ENCODE assay signal across 5 worm cellular contexts in genomic region chrIII:4414041-4414440, ce11.
TF ChIP-seq lines count a peak whose summit lies in the region.
"Not testable (repeated sequence)": the region's sequence is repeated elsewhere in the genome, so short reads cannot be mapped to it uniquely, and the experiment has no call there.

No protein-coding gene starts in this region.

TF ChIP-seq in whole organism, L1 larva, 84 proteins besides CTCF, POLR2A, EP300 and RAD21 (continues in another document):
- TF ChIP-seq nhr-90 (tag; optimal IDR thresholded peaks at IDR 0.05; lab: Kevin White, UChicago; ENCODE audit: poor library complexity), result peak; percentile 66
- peak; percentile 33 for TF ChIP-seq skn-1 (tag; optimal IDR thresholded peaks at IDR 0.05; lab: Kevin White, UChicago)
- TF ChIP-seq zip-4 (GFP tag; optimal IDR thresholded peaks at IDR 0.05; lab: Kevin White, UChicago), result peak; percentile 53
- peak; percentile 16 for TF ChIP-seq unc-86 (tag; optimal IDR thresholded peaks at IDR 0.05; lab: Kevin White, UChicago)
- TF ChIP-seq F16B12.6 (tag; optimal IDR thresholded peaks at IDR 0.05; lab: Kevin White, UChicago), result peak; percentile 18
- TF ChIP-seq lir-3 (tag; optimal IDR thresholded peaks at IDR 0.05; lab: Kevin White, UChicago; ENCODE audit: poor library complexity), result peak; percentile 10
- TF ChIP-seq nhr-47 (tag; optimal IDR thresholded peaks at IDR 0.05; lab: Kevin White, UChicago), result peak; percentile 82
- peak; percentile 9 to 41 (median 39) for TF ChIP-seq dpl-1 (GFP tag; optimal IDR thresholded peaks at IDR 0.05; lab: Kevin White, UChicago)
- TF ChIP-seq ceh-90 (tag; optimal IDR thresholded peaks at IDR 0.05; lab: Kevin White, UChicago), result peak; percentile 4
- TF ChIP-seq nhr-85 (tag; lab: Kevin White, UChicago), result peak; percentile 81
- TF ChIP-seq irx-1 (tag; optimal IDR thresholded peaks at IDR 0.05; lab: Kevin White, UChicago), result peak; percentile 33
- TF ChIP-seq lin-14 (GFP tag; optimal IDR thresholded peaks at IDR 0.05; lab: Kevin White, UChicago), result peak; percentile 67
- TF ChIP-seq efl-1 (optimal IDR thresholded peaks at IDR 0.05; lab: Kevin White, UChicago), result peak; percentile 37 to 54
- peak; percentile 37 to 91 for TF ChIP-seq efl-1 (GFP tag; optimal IDR thresholded peaks at IDR 0.05 in 1 of 2; lab: Kevin White, UChicago)
- peak; percentile 55 for TF ChIP-seq fkh-8 (tag; optimal IDR thresholded peaks at IDR 0.05; lab: Kevin White, UChicago)
- TF ChIP-seq grh-1 (GFP tag; IDR thresholded peaks at IDR 0.05; lab: Robert Waterston, UW), result peak; percentile 47; the same call in 1 of the 2 replicates
- peak; percentile 17 for TF ChIP-seq elt-2 (tag; optimal IDR thresholded peaks at IDR 0.05; lab: Kevin White, UChicago)

TF ChIP-seq in whole organism, L3 larva, 47 proteins besides CTCF, POLR2A, EP300 and RAD21:
- TF ChIP-seq snpc-4 (tag; optimal IDR thresholded peaks at IDR 0.05; lab: Kevin White, UChicago) (peak; percentile 98), nhr-23 (tag; optimal IDR thresholded peaks at IDR 0.05; lab: Kevin White, UChicago) (peak; percentile 29), lin-15B (tag; optimal IDR thresholded peaks at IDR 0.05; lab: Kevin White, UChicago) (peak; percentile 0), nhr-43 (tag; optimal IDR thresholded peaks at IDR 0.05; lab: Kevin White, UChicago; ENCODE audit: poor library complexity, severe bottlenecking) (peak; percentile 71), lin-39 (tag; optimal IDR thresholded peaks at IDR 0.05; lab: Kevin White, UChicago) (peak; percentile 33), hmg-11 (tag; optimal IDR thresholded peaks at IDR 0.05; lab: Kevin White, UChicago) (peak; percentile 43), nfya-1 (tag; optimal IDR thresholded peaks at IDR 0.05; lab: Kevin White, UChicago; ENCODE audit: insufficient read depth) (peak; percentile 55), tbx-2 (tag; optimal IDR thresholded peaks at IDR 0.05; lab: Kevin White, UChicago) (peak; percentile 9), pha-4 (tag; optimal IDR thresholded peaks at IDR 0.05; lab: Kevin White, UChicago) (peak; percentile 14), elt-2 (tag; optimal IDR thresholded peaks at IDR 0.05; lab: Kevin White, UChicago) (peak; percentile 30), lsy-12 (tag; optimal IDR thresholded peaks at IDR 0.05; lab: Kevin White, UChicago) (peak; percentile 63), nhr-25 (tag; optimal IDR thresholded peaks at IDR 0.05; lab: Kevin White, UChicago) (peak; percentile 22)

TF ChIP-seq in whole organism, early embryonic, 17 proteins besides CTCF, POLR2A, EP300 and RAD21:
- TF ChIP-seq ceh-36 (tag; optimal IDR thresholded peaks at IDR 0.05; lab: Kevin White, UChicago), result peak; percentile 69
- peak; percentile 49 for TF ChIP-seq hmg-4 (GFP tag; optimal IDR thresholded peaks at IDR 0.05; lab: Kevin White, UChicago)
- peak; percentile 21 for TF ChIP-seq hnd-1 (tag; optimal IDR thresholded peaks at IDR 0.05; lab: Kevin White, UChicago)
- TF ChIP-seq aly-1 (tag; optimal IDR thresholded peaks at IDR 0.05; lab: Kevin White, UChicago), result peak; percentile 60
- TF ChIP-seq flt-1 (GFP tag; IDR thresholded peaks at IDR 0.05; lab: Robert Waterston, UW), result peak; percentile 71
- peak; percentile 77 for TF ChIP-seq sea-1 (GFP tag; conservative IDR thresholded peaks at IDR 0.05; lab: Robert Waterston, UW)
- peak; percentile 77 for TF ChIP-seq scrt-1 (GFP tag; IDR thresholded peaks at IDR 0.05; lab: Robert Waterston, UW)
- TF ChIP-seq pes-1 (GFP tag; IDR thresholded peaks at IDR 0.05; lab: Robert Waterston, UW), result peak; percentile 83
- peak; percentile 9 for TF ChIP-seq ets-7 (tag; optimal IDR thresholded peaks at IDR 0.05; lab: Kevin White, UChicago)
- peak; percentile 70; the same call in 1 of the 2 replicates for TF ChIP-seq tbx-11 (GFP tag; IDR thresholded peaks at IDR 0.05; lab: Robert Waterston, UW)
- TF ChIP-seq tbx-37 (GFP tag; conservative IDR thresholded peaks at IDR 0.05; lab: Robert Waterston, UW), result 0 out of 2 replicates have a peak, but pooled peaks have one; percentile 42

TF ChIP-seq in whole organism, midembryonic, 9 proteins besides CTCF, POLR2A, EP300 and RAD21:
- TF ChIP-seq flt-1 (GFP tag; IDR thresholded peaks at IDR 0.05; lab: Robert Waterston, UW), result peak; percentile 84
- peak; percentile 77 for TF ChIP-seq ztf-23 (GFP tag; IDR thresholded peaks at IDR 0.05; lab: Robert Waterston, UW)
- peak; percentile 64 for TF ChIP-seq ref-1 (GFP tag; conservative IDR thresholded peaks at IDR 0.05; lab: Robert Waterston, UW)
- TF ChIP-seq tab-1 (GFP tag; IDR thresholded peaks at IDR 0.05; lab: Robert Waterston, UW), result peak; percentile 80
- TF ChIP-seq klf-2 (GFP tag; conservative IDR thresholded peaks at IDR 0.05; lab: Robert Waterston, UW), result peak; percentile 68
- TF ChIP-seq T22C8.4 (GFP tag; IDR thresholded peaks at IDR 0.05; lab: Robert Waterston, UW), result peak; percentile 64

TF ChIP-seq in whole organism, young adult, 124 proteins besides CTCF, POLR2A, EP300 and RAD21:
- TF ChIP-seq lsl-1 (GFP tag; optimal IDR thresholded peaks at IDR 0.05; lab: Kevin White, UChicago) (peak; percentile 26), lin-54 (GFP tag; optimal IDR thresholded peaks at IDR 0.05; lab: Kevin White, UChicago) (peak; percentile 39), dox-1 (GFP tag; IDR thresholded peaks at IDR 0.05; lab: Robert Waterston, UW) (peak; percentile 64), lin-35 (GFP tag; optimal IDR thresholded peaks at IDR 0.05; lab: Kevin White, UChicago) (peak in 1 of 3 experiments; percentile 52), ztf-18 (tag; optimal IDR thresholded peaks at IDR 0.05; lab: Kevin White, UChicago) (peak; percentile 34), gei-17 (GFP tag; optimal IDR thresholded peaks at IDR 0.05; lab: Kevin White, UChicago) (peak; percentile 28), mcd-1 (GFP tag; IDR thresholded peaks at IDR 0.05; lab: Robert Waterston, UW) (peak; percentile 65), rpc-1 (optimal IDR thresholded peaks at IDR 0.05; lab: Kevin White, UChicago) (peak; percentile 50), rpc-1 (tag; optimal IDR thresholded peaks at IDR 0.05; lab: Kevin White, UChicago) (peak; percentile 70), tbp1 (GFP tag; optimal IDR thresholded peaks at IDR 0.05; lab: Kevin White, UChicago) (peak; percentile 80), ceh-27 (GFP tag; optimal IDR thresholded peaks at IDR 0.05; lab: Kevin White, UChicago) (peak; percentile 7), ztf-6 (GFP tag; IDR thresholded peaks at IDR 0.05; lab: Robert Waterston, UW) (0 out of 2 replicates have a peak, but pooled peaks have one; percentile 25), nfyb-1 (GFP tag; IDR thresholded peaks at IDR 0.05; lab: Robert Waterston, UW) (peak; percentile 78; the same call in 1 of the 2 replicates), die-1 (tag; optimal IDR thresholded peaks at IDR 0.05; lab: Kevin White, UChicago) (peak; percentile 2), ZK185.1 (tag; optimal IDR thresholded peaks at IDR 0.05; lab: Kevin White, UChicago; ENCODE audit: poor library complexity, severe bottlenecking) (peak; percentile 38), cebp-1 (tag; optimal IDR thresholded peaks at IDR 0.05; lab: Kevin White, UChicago) (peak; percentile 77), Y53G8AR.9 (GFP tag; conservative IDR thresholded peaks at IDR 0.05; lab: Robert Waterston, UW) (peak; percentile 68), F33H1.4 (GFP tag; IDR thresholded peaks at IDR 0.05; lab: Robert Waterston, UW) (peak; percentile 17; the same call in 1 of the 2 replicates), ekl-4 (GFP tag; IDR thresholded peaks at IDR 0.05; lab: Robert Waterston, UW) (peak; percentile 74; the same call in 1 of the 2 replicates), pbrm-1 (GFP tag; IDR thresholded peaks at IDR 0.05; lab: Robert Waterston, UW) (peak; percentile 58; the same call in 1 of the 2 replicates), hmg-1.2 (GFP tag; IDR thresholded peaks at IDR 0.05; lab: Robert Waterston, UW) (peak; percentile 64), rcor-1 (GFP tag; IDR thresholded peaks at IDR 0.05; lab: Robert Waterston, UW) (peak; percentile 74), ztf-25 (GFP tag; IDR thresholded peaks at IDR 0.05; lab: Robert Waterston, UW) (0 out of 2 replicates have a peak, but pooled peaks have one; percentile 55), repo-1 (tag; optimal IDR thresholded peaks at IDR 0.05; lab: Kevin White, UChicago) (peak; percentile 54), chd-7 (tag; optimal IDR thresholded peaks at IDR 0.05; lab: Kevin White, UChicago) (peak; percentile 61), madf-8 (GFP tag; conservative IDR thresholded peaks at IDR 0.05; lab: Robert Waterston, UW) (0 out of 2 replicates have a peak, but pooled peaks have one; percentile 12), attf-5 (GFP tag; optimal IDR thresholded peaks at IDR 0.05; lab: Kevin White, UChicago) (peak; percentile 31), dpff-1 (tag; optimal IDR thresholded peaks at IDR 0.05; lab: Kevin White, UChicago) (peak; percentile 57), egl-44 (GFP tag; IDR thresholded peaks at IDR 0.05; lab: Robert Waterston, UW) (peak; percentile 54; the same call in 1 of the 2 replicates), snpc-3.4 (tag; optimal IDR thresholded peaks at IDR 0.05; lab: Kevin White, UChicago) (peak; percentile 73), C06A6.2 (GFP tag; conservative IDR thresholded peaks at IDR 0.05; lab: Robert Waterston, UW) (peak; percentile 46; the same call in 1 of the 2 replicates), ceh-79 (tag; optimal IDR thresholded peaks at IDR 0.05; lab: Kevin White, UChicago) (peak; percentile 56), Y95B8A.8 (GFP tag; IDR thresholded peaks at IDR 0.05; lab: Robert Waterston, UW) (0 out of 2 replicates have a peak, but pooled peaks have one; percentile 16), lin-40 (tag; optimal IDR thresholded peaks at IDR 0.05; lab: Kevin White, UChicago) (peak; percentile 49), K11D2.4 (GFP tag; IDR thresholded peaks at IDR 0.05; lab: Robert Waterston, UW) (0 out of 2 replicates have a peak, but pooled peaks have one; percentile 35), B0261.1 (tag; optimal IDR thresholded peaks at IDR 0.05; lab: Kevin White, UChicago) (peak; percentile 61), snpc-1.1 (tag; optimal IDR thresholded peaks at IDR 0.05; lab: Kevin White, UChicago; ENCODE audit: insufficient read depth) (peak; percentile 70), Y56A3A.18 (GFP tag; IDR thresholded peaks at IDR 0.05; lab: Robert Waterston, UW) (0 out of 2 replicates have a peak, but pooled peaks have one; percentile 64), snpc-4 (GFP tag; optimal IDR thresholded peaks at IDR 0.05; lab: Kevin White, UChicago) (peak; percentile 92), snpc-4 (tag; optimal IDR thresholded peaks at IDR 0.05; lab: Kevin White, UChicago) (peak; percentile 94 to 99 (median 96)), lin-26 (GFP tag; IDR thresholded peaks at IDR 0.05; lab: Robert Waterston, UW) (peak; percentile 78), him-1 (tag; optimal IDR thresholded peaks at IDR 0.05; lab: Kevin White, UChicago) (peak; percentile 60), madf-6 (GFP tag; IDR thresholded peaks at IDR 0.05; lab: Robert Waterston, UW) (peak; percentile 68)
- TF ChIP-seq cebp-1 (GFP tag; IDR thresholded peaks at IDR 0.05; lab: Robert Waterston, UW), result not testable (repeated sequence)
